Worm (Caenorhabditis elegans) whole organism, young adult: ENCODE data around the gene Y73B6A.1.

Experiments
- B0261.1 ChIP-seq: sonication (generic microtip); optimal IDR thresholded peaks from 2 replicates; lab custom pipeline; 2016; ENCODE audit warnings: mild to moderate bottlenecking, missing genetic modification characterization, moderate library complexity, missing compliant biosample characterization
- C17E4.6 ChIP-seq: fragments of 200-800 bp; sonication (Bioruptor generic); IDR thresholded peaks from 2 replicates; pipeline ENCODE4 v1.3.6; 2022; ENCODE audit warnings: missing genetic modification reagents, missing genetic modification characterization, missing compliant biosample characterization
- F10E7.11 ChIP-seq: sonication (generic microtip); optimal IDR thresholded peaks from 2 replicates; lab custom pipeline; 2017; ENCODE audit warnings: mild to moderate bottlenecking, missing genetic modification characterization, moderate library complexity, missing compliant biosample characterization
- F22D6.2 ChIP-seq: sonication (generic microtip); optimal IDR thresholded peaks from 2 replicates; lab custom pipeline; 2016; ENCODE audit warnings: mild to moderate bottlenecking, missing genetic modification characterization, missing compliant biosample characterization
- F37B4.10 ChIP-seq: fragments of 200-800 bp; sonication (Bioruptor generic); IDR thresholded peaks from 2 replicates; pipeline ENCODE4 v1.3.6; 2022; ENCODE audit warnings: missing genetic modification characterization, missing compliant biosample characterization
- F52B5.7 ChIP-seq: sonication (generic microtip); optimal IDR thresholded peaks from 2 replicates; lab custom pipeline; 2016; ENCODE audit warnings: mild to moderate bottlenecking, missing genetic modification characterization, missing compliant biosample characterization
- F55B11.4 ChIP-seq: sonication (generic microtip); optimal IDR thresholded peaks from 2 replicates; lab custom pipeline; 2016; ENCODE audit warnings: missing compliant biosample characterization, missing genetic modification characterization, borderline replicate concordance; ENCODE audit not compliant: insufficient read depth
- F57A8.1 ChIP-seq: fragments of 200-800 bp; sonication (Bioruptor generic); optimal IDR thresholded peaks from 2 replicates; lab custom pipeline; 2018; ENCODE audit warnings: mild to moderate bottlenecking, missing genetic modification characterization, moderate library complexity, missing compliant biosample characterization
- K12H6.12 ChIP-seq: fragments of 200-800 bp; sonication (Bioruptor generic); optimal IDR thresholded peaks from 2 replicates; lab custom pipeline; 2018; ENCODE audit warnings: mild to moderate bottlenecking, missing genetic modification characterization, missing compliant biosample characterization
- T26A5.8 ChIP-seq: sonication (generic microtip); optimal IDR thresholded peaks from 2 replicates; lab custom pipeline; 2016; ENCODE audit warnings: missing genetic modification characterization, missing compliant biosample characterization
- Y53F4B.3 ChIP-seq: fragments of 200-800 bp; sonication (Bioruptor generic); IDR thresholded peaks from 2 replicates; pipeline ENCODE4 v1.3.6; 2022; ENCODE audit warnings: missing genetic modification reagents, missing genetic modification characterization, missing compliant biosample characterization
- Y79H2A.3 ChIP-seq: fragments of 200-800 bp; sonication (Bioruptor generic); conservative IDR thresholded peaks from 2 replicates; pipeline ENCODE4 v1.3.6; 2022; ENCODE audit warnings: missing genetic modification reagents, missing genetic modification characterization, missing compliant biosample characterization
- Y95B8A.8 ChIP-seq: fragments of 200-800 bp; sonication (Bioruptor generic); IDR thresholded peaks from 2 replicates; pipeline ENCODE4 v1.3.6; 2022; ENCODE audit warnings: missing genetic modification reagents, missing genetic modification characterization, missing compliant biosample characterization
- ZK185.1 ChIP-seq: sonication (generic microtip); optimal IDR thresholded peaks from 2 replicates; lab custom pipeline; 2016; ENCODE audit warnings: mild to moderate bottlenecking, missing genetic modification characterization, missing compliant biosample characterization; ENCODE audit not compliant: poor library complexity, severe bottlenecking
- bed-1 ChIP-seq: fragments of 200-800 bp; sonication (Bioruptor generic); IDR thresholded peaks from 2 replicates; pipeline ENCODE4 v1.3.6; 2022; ENCODE audit warnings: missing genetic modification reagents, missing genetic modification characterization, missing compliant biosample characterization
- bed-2 ChIP-seq: fragments of 200-800 bp; sonication (Bioruptor generic); IDR thresholded peaks from 2 replicates; pipeline ENCODE4 v1.3.6; 2022; ENCODE audit warnings: missing genetic modification reagents, missing genetic modification characterization, missing compliant biosample characterization
- cebp-1 ChIP-seq, 2 experiments: fragments of 200-800 bp in 1 of 2; sonication (Bioruptor generic) in 1 of 2; sonication (generic microtip) in 1 of 2; IDR thresholded peaks in 1 of 2; optimal IDR thresholded peaks in 1 of 2; 2 replicates each; pipeline versions ENCODE4 v1.3.6 to Lab custom; 2017 to 2022; ENCODE audit warnings: missing compliant biosample characterization in 2 of 2, missing genetic modification characterization in 2 of 2, mild to moderate bottlenecking in 1 of 2, missing genetic modification reagents in 1 of 2, moderate library complexity in 1 of 2
- cebp-2 ChIP-seq: fragments of 200-800 bp; sonication (Bioruptor generic); IDR thresholded peaks from 2 replicates; pipeline ENCODE4 v1.3.6; 2022; ENCODE audit warnings: missing genetic modification characterization, missing compliant biosample characterization
- dox-1 ChIP-seq: fragments of 200-800 bp; sonication (Bioruptor generic); IDR thresholded peaks from 2 replicates; pipeline ENCODE4 v1.3.6; 2022; ENCODE audit warnings: missing genetic modification reagents, missing genetic modification characterization, missing compliant biosample characterization
- dpl-1 ChIP-seq: fragments of 150-350 bp; optimal IDR thresholded peaks from 2 replicates; lab custom pipeline; 2014; ENCODE audit warnings: missing biosample characterization, missing genetic modification reagents, missing genetic modification characterization
- fkh-3 ChIP-seq: sonication (generic microtip); optimal IDR thresholded peaks from 2 replicates; lab custom pipeline; 2016; ENCODE audit warnings: mild to moderate bottlenecking, missing genetic modification characterization, missing compliant biosample characterization
- hlh-26 ChIP-seq: fragments of 200-800 bp; sonication (Bioruptor generic); conservative IDR thresholded peaks from 2 replicates; pipeline ENCODE4 v1.3.6; 2022; ENCODE audit warnings: missing genetic modification reagents, missing genetic modification characterization, missing compliant biosample characterization
- hmg-1.2 ChIP-seq: fragments of 200-800 bp; sonication (Bioruptor generic); IDR thresholded peaks from 2 replicates; pipeline ENCODE4 v1.3.6; 2022; ENCODE audit warnings: missing genetic modification reagents, missing genetic modification characterization, missing compliant biosample characterization
- let-526 ChIP-seq: fragments of 200-800 bp; sonication (Bioruptor generic); IDR thresholded peaks from 2 replicates; pipeline ENCODE4 v1.3.6; 2022; ENCODE audit warnings: missing genetic modification reagents, missing genetic modification characterization, missing compliant biosample characterization
- lin-26 ChIP-seq: fragments of 200-800 bp; sonication (Bioruptor generic); IDR thresholded peaks from 2 replicates; pipeline ENCODE4 v1.3.6; 2022; ENCODE audit warnings: missing genetic modification reagents, missing genetic modification characterization, missing compliant biosample characterization
- lin-35 ChIP-seq, 3 experiments: fragments of 150-350 bp in 2 of 3; sonication (generic microtip) in 1 of 3; optimal IDR thresholded peaks; 2 replicates each; lab custom pipeline; 2014 to 2018; ENCODE audit warnings: missing biosample characterization in 3 of 3, missing genetic modification characterization in 3 of 3, missing genetic modification reagents in 3 of 3
- lin-40 ChIP-seq: sonication (generic microtip); optimal IDR thresholded peaks from 2 replicates; lab custom pipeline; 2016; ENCODE audit warnings: missing genetic modification characterization, mild to moderate bottlenecking, missing compliant biosample characterization, missing genotype, missing genetic modification reagents
- lir-1 ChIP-seq: fragments of 200-800 bp; sonication (Bioruptor generic); conservative IDR thresholded peaks from 2 replicates; pipeline ENCODE4 v1.3.6; 2022; ENCODE audit warnings: missing genetic modification reagents, missing genetic modification characterization, missing compliant biosample characterization
- lsy-27 ChIP-seq: sonication (generic microtip); optimal IDR thresholded peaks from 2 replicates; lab custom pipeline; 2017; ENCODE audit warnings: missing genetic modification characterization, mild to moderate bottlenecking, missing compliant biosample characterization, antibody characterized with exemption, missing genotype, borderline replicate concordance; ENCODE audit not compliant: insufficient read depth
- madf-6 ChIP-seq: fragments of 200-800 bp; sonication (Bioruptor generic); IDR thresholded peaks from 2 replicates; pipeline ENCODE4 v1.3.6; 2022; ENCODE audit warnings: missing genetic modification reagents, missing genetic modification characterization, missing compliant biosample characterization
- nfya-2 ChIP-seq: fragments of 200-800 bp; sonication (Bioruptor generic); IDR thresholded peaks from 2 replicates; pipeline ENCODE4 v1.3.6; 2022; ENCODE audit warnings: missing genetic modification reagents, missing genetic modification characterization, missing compliant biosample characterization
- nhr-27 ChIP-seq: fragments of 200-800 bp; sonication (Bioruptor generic); optimal IDR thresholded peaks from 2 replicates; lab custom pipeline; 2018; ENCODE audit warnings: mild to moderate bottlenecking, missing genetic modification characterization, moderate library complexity, missing compliant biosample characterization
- nhr-90 ChIP-seq: sonication (generic microtip); optimal IDR thresholded peaks from 2 replicates; lab custom pipeline; 2016; ENCODE audit warnings: missing genotype, mild to moderate bottlenecking, missing genetic modification characterization, missing compliant biosample characterization
- pha-4 ChIP-seq: fragments of 150-350 bp; sonication (generic microtip); optimal IDR thresholded peaks from 2 replicates; lab custom pipeline; 2014; ENCODE audit warnings: missing biosample characterization, missing genetic modification reagents, missing genetic modification characterization
- repo-1 ChIP-seq: sonication (generic microtip); optimal IDR thresholded peaks from 2 replicates; lab custom pipeline; 2017; ENCODE audit warnings: mild to moderate bottlenecking, missing genetic modification characterization, missing compliant biosample characterization
- snpc-3.4 ChIP-seq: sonication (generic microtip); optimal IDR thresholded peaks from 2 replicates; lab custom pipeline; 2017; ENCODE audit warnings: missing genetic modification characterization, mild to moderate bottlenecking, missing compliant biosample characterization, antibody characterized with exemption, moderate library complexity, missing genotype, missing genetic modification reagents
- snpc-4 ChIP-seq, 5 experiments: fragments of 150-350 bp in 1 of 5; sonication (generic microtip) in 4 of 5; optimal IDR thresholded peaks; 2 replicates each; lab custom pipeline; 2014 to 2018; ENCODE audit warnings: missing genetic modification characterization in 5 of 5, missing biosample characterization in 3 of 5, antibody characterized with exemption in 2 of 5, mild to moderate bottlenecking in 2 of 5, missing compliant biosample characterization in 2 of 5, missing genotype in 2 of 5, moderate library complexity in 2 of 5, missing genetic modification reagents in 1 of 5
- somi-1 ChIP-seq: fragments of 200-800 bp; sonication (Bioruptor generic); optimal IDR thresholded peaks from 2 replicates; lab custom pipeline; 2018; ENCODE audit warnings: mild to moderate bottlenecking, missing genetic modification characterization, missing compliant biosample characterization
- tbp1 ChIP-seq: fragments of 200-800 bp; sonication (Bioruptor generic); optimal IDR thresholded peaks from 2 replicates; lab custom pipeline; 2018; ENCODE audit warnings: mild to moderate bottlenecking, missing genetic modification characterization, missing compliant biosample characterization
- tbx-9 ChIP-seq: sonication (generic microtip); optimal IDR thresholded peaks from 2 replicates; lab custom pipeline; 2016; ENCODE audit warnings: borderline replicate concordance, missing genetic modification characterization, inconsistent platforms, missing compliant biosample characterization
- tlf-1 ChIP-seq: fragments of 200-800 bp; sonication (Bioruptor generic); optimal IDR thresholded peaks from 2 replicates; lab custom pipeline; 2018; ENCODE audit warnings: mild to moderate bottlenecking, missing genetic modification characterization, missing compliant biosample characterization
- ztf-22 ChIP-seq: fragments of 200-800 bp; sonication (Bioruptor generic); optimal IDR thresholded peaks from 2 replicates; lab custom pipeline; 2018; ENCODE audit warnings: mild to moderate bottlenecking, missing genetic modification characterization, moderate library complexity, missing compliant biosample characterization
- ztf-28 ChIP-seq: fragments of 200-800 bp; sonication (Bioruptor generic); IDR thresholded peaks from 2 replicates; pipeline ENCODE4 v1.3.6; 2022; ENCODE audit warnings: missing genetic modification reagents, missing genetic modification characterization, missing compliant biosample characterization
- ztf-6 ChIP-seq: fragments of 200-800 bp; sonication (Bioruptor generic); IDR thresholded peaks from 2 replicates; pipeline ENCODE4 v1.3.6; 2022; ENCODE audit warnings: missing genetic modification reagents, missing genetic modification characterization, missing compliant biosample characterization

Gene Y73B6A.1

ce11 chrIV:6631704-6632272 is 36.0 kb downstream of the Y73B6A.1 start, which contains the start of the genes cest-5.1 and C01B10.9 (continued):
- no peak for TF ChIP-seq ztf-22 (GFP tag; lab: Kevin White, UChicago)
- no peak for TF ChIP-seq F22D6.2
- TF ChIP-seq Y53F4B.3 (GFP tag; lab: Robert Waterston, UW): no peak
- no peak for TF ChIP-seq pha-4 (tag; lab: Kevin White, UChicago)
- no peak for TF ChIP-seq cebp-2
- peak; percentile 45 for TF ChIP-seq lin-40 (tag; lab: Kevin White, UChicago)
- no peak for TF ChIP-seq T26A5.8 (tag; lab: Kevin White, UChicago)
- TF ChIP-seq madf-6 (GFP tag; lab: Robert Waterston, UW): no peak
- no peak for TF ChIP-seq ztf-28 (GFP tag; lab: Robert Waterston, UW)
- no peak for TF ChIP-seq fkh-3 (tag; lab: Kevin White, UChicago)
- peak; percentile 83 for TF ChIP-seq ZK185.1 (tag; lab: Kevin White, UChicago)
- peak; percentile 47 for TF ChIP-seq tbp1
- no peak; the same call in 1 of the 2 replicates for TF ChIP-seq hmg-1.2 (GFP tag; lab: Robert Waterston, UW)
- TF ChIP-seq lin-26: no peak
- TF ChIP-seq F37B4.10 (GFP tag; lab: Robert Waterston, UW): no peak
- TF ChIP-seq C17E4.6 (GFP tag; lab: Robert Waterston, UW): no peak
- TF ChIP-seq F10E7.11 (tag; lab: Kevin White, UChicago): no peak
- no peak for TF ChIP-seq repo-1
- TF ChIP-seq Y79H2A.3: no peak
- TF ChIP-seq Y95B8A.8 (GFP tag; lab: Robert Waterston, UW): no peak
- TF ChIP-seq tbx-9 (tag; lab: Kevin White, UChicago): no peak
- no peak for TF ChIP-seq nhr-90
- peak; percentile 48 for TF ChIP-seq K12H6.12 (tag; lab: Kevin White, UChicago)
- TF ChIP-seq dpl-1: peak; percentile 76
- TF ChIP-seq lir-1 (GFP tag; lab: Robert Waterston, UW): peak; percentile 45; the same call in 1 of the 2 replicates
- peak; percentile 50 for TF ChIP-seq snpc-3.4 (tag; lab: Kevin White, UChicago)
- no peak for TF ChIP-seq nfya-2 (GFP tag; lab: Robert Waterston, UW)
- TF ChIP-seq dox-1: no peak; the same call in 1 of the 2 replicates
- TF ChIP-seq ztf-6 (GFP tag; lab: Robert Waterston, UW): no peak
- no peak for TF ChIP-seq let-526 (GFP tag; lab: Robert Waterston, UW)
- TF ChIP-seq bed-1 (GFP tag; lab: Robert Waterston, UW): no peak
- no peak for TF ChIP-seq F57A8.1 (GFP tag; lab: Kevin White, UChicago)
- TF ChIP-seq F52B5.7 (tag; lab: Kevin White, UChicago): no peak
- TF ChIP-seq lin-35 (GFP tag; optimal IDR thresholded peaks at IDR 0.05; lab: Kevin White, UChicago): peak in 2 of 3 experiments; percentile 18 to 86
- no peak for TF ChIP-seq nhr-27
- TF ChIP-seq bed-2: peak; percentile 64; the same call in 1 of the 2 replicates
- no peak for TF ChIP-seq hlh-26 (GFP tag; lab: Robert Waterston, UW)
- TF ChIP-seq F55B11.4: no peak
- TF ChIP-seq cebp-1 (GFP tag; IDR thresholded peaks at IDR 0.05; lab: Robert Waterston, UW): no peak; the same call in 1 of the 2 replicates
- TF ChIP-seq cebp-1 (tag; optimal IDR thresholded peaks at IDR 0.05; lab: Kevin White, UChicago): no peak
- TF ChIP-seq B0261.1 (tag; lab: Kevin White, UChicago): no peak
- peak; percentile 40 for TF ChIP-seq snpc-4 (GFP tag; optimal IDR thresholded peaks at IDR 0.05; lab: Kevin White, UChicago)
- peak; percentile 50 to 84 (median 73) for TF ChIP-seq snpc-4 (tag; optimal IDR thresholded peaks at IDR 0.05; lab: Kevin White, UChicago)
- TF ChIP-seq tlf-1 (GFP tag; lab: Kevin White, UChicago): no peak
- TF ChIP-seq somi-1: no peak
- TF ChIP-seq lsy-27 (tag; lab: Kevin White, UChicago): no peak
